Fruit fly (Drosophila melanogaster) whole organism, pupa: Measurements from ENCODE around the gene CG4872.

Experiments used
- CG10348 ChIP-seq: fragments of 200-800 bp; sonication (Bioruptor generic); IDR thresholded peaks from 2 replicates; pipeline ENCODE4 v1.3.6; 2022; ENCODE audit warnings: missing biosample characterization, missing genetic modification characterization
- CG12605 ChIP-seq: fragments of 200-800 bp; sonication (Bioruptor generic); IDR thresholded peaks from 2 replicates; pipeline ENCODE4 v1.3.6; 2022; ENCODE audit warnings: missing biosample characterization, missing genetic modification characterization
- CG13204 ChIP-seq: fragments of 200-800 bp; sonication (Bioruptor generic); optimal IDR thresholded peaks from 2 replicates; lab custom pipeline; 2018; ENCODE audit warnings: missing biosample characterization, mild to moderate bottlenecking, missing genetic modification characterization, moderate library complexity
- CG14655 ChIP-seq: fragments of 200-800 bp; sonication (Bioruptor generic); optimal IDR thresholded peaks from 3 replicates; lab custom pipeline; 2017; ENCODE audit warnings: mild to moderate bottlenecking, missing biosample characterization, missing genetic modification reagents, missing genetic modification characterization
- CG15710 ChIP-seq: fragments of 200-800 bp; sonication (Bioruptor generic); optimal IDR thresholded peaks from 2 replicates; lab custom pipeline; 2018; ENCODE audit warnings: missing biosample characterization, mild to moderate bottlenecking, missing genetic modification characterization, moderate library complexity
- CG17806 ChIP-seq: fragments of 200-800 bp; sonication (Bioruptor generic); optimal IDR thresholded peaks from 2 replicates; lab custom pipeline; 2018; ENCODE audit warnings: missing biosample characterization, mild to moderate bottlenecking, missing genetic modification characterization, moderate library complexity
- CG32121 ChIP-seq: fragments of 200-800 bp; sonication (Bioruptor generic); IDR thresholded peaks from 2 replicates; pipeline ENCODE4 v1.3.6; 2022; ENCODE audit warnings: missing biosample characterization, missing genetic modification characterization
- CG34367 ChIP-seq: fragments of 200-800 bp; sonication (Bioruptor generic); optimal IDR thresholded peaks from 2 replicates; lab custom pipeline; 2018; ENCODE audit warnings: missing biosample characterization, mild to moderate bottlenecking, missing genetic modification characterization
- CG4496 ChIP-seq: fragments of 200-800 bp; sonication (Bioruptor generic); IDR thresholded peaks from 3 replicates; pipeline ENCODE4 v1.3.6; 2022; ENCODE audit warnings: missing biosample characterization, missing genetic modification characterization
- CG8159 ChIP-seq: fragments of 200-800 bp; sonication (Bioruptor generic); optimal IDR thresholded peaks from 3 replicates; lab custom pipeline; 2018; ENCODE audit warnings: missing biosample characterization, mild to moderate bottlenecking, missing genetic modification characterization, moderate library complexity
- CG8301 ChIP-seq: fragments of 200-800 bp; sonication (Bioruptor generic); optimal IDR thresholded peaks from 2 replicates; lab custom pipeline; 2018; ENCODE audit warnings: missing biosample characterization, mild to moderate bottlenecking, missing genetic modification characterization
- CG9948 ChIP-seq: fragments of 200-800 bp; sonication (Bioruptor generic); optimal IDR thresholded peaks from 2 replicates; lab custom pipeline; 2018; ENCODE audit warnings: missing biosample characterization, mild to moderate bottlenecking, missing genetic modification characterization, moderate library complexity
- D1 ChIP-seq: fragments of 200-800 bp; sonication (Bioruptor generic); optimal IDR thresholded peaks from 2 replicates; lab custom pipeline; 2018; ENCODE audit warnings: missing biosample characterization, mild to moderate bottlenecking, missing genetic modification characterization, moderate library complexity
- EcR ChIP-seq: fragments of 200-800 bp; sonication (Bioruptor generic); optimal IDR thresholded peaks from 3 replicates; lab custom pipeline; 2019; ENCODE audit warnings: missing biosample characterization, missing genetic modification characterization, mild to moderate bottlenecking, moderate library complexity, missing genetic modification reagents
- Ets98B ChIP-seq: fragments of 200-800 bp; sonication (Bioruptor generic); IDR thresholded peaks from 2 replicates; pipeline ENCODE4 v1.3.6; 2022; ENCODE audit warnings: missing biosample characterization, missing genetic modification characterization
- Pif1A ChIP-seq: fragments of 200-800 bp; sonication (Bioruptor generic); optimal IDR thresholded peaks from 3 replicates; lab custom pipeline; 2016; ENCODE audit warnings: missing biosample characterization, missing genetic modification characterization
- Pif1B ChIP-seq: fragments of 200-800 bp; sonication (Bioruptor generic); optimal IDR thresholded peaks from 3 replicates; lab custom pipeline; 2016; ENCODE audit warnings: missing biosample characterization, missing genetic modification characterization
- Snoo ChIP-seq: fragments of 200-800 bp; sonication (Bioruptor generic); optimal IDR thresholded peaks from 3 replicates; lab custom pipeline; 2017; ENCODE audit warnings: missing biosample characterization, mild to moderate bottlenecking, missing genetic modification characterization, inconsistent platforms
- fd96Ca ChIP-seq: fragments of 200-800 bp; sonication (Bioruptor generic); IDR thresholded peaks from 3 replicates; pipeline ENCODE4 v1.3.6; 2022; ENCODE audit warnings: missing biosample characterization, missing genetic modification characterization
- gl ChIP-seq: fragments of 200-800 bp; sonication (Bioruptor generic); optimal IDR thresholded peaks from 2 replicates; lab custom pipeline; 2018; ENCODE audit warnings: missing biosample characterization, mild to moderate bottlenecking, missing genetic modification characterization
- rn ChIP-seq: fragments of 200-800 bp; sonication (Bioruptor generic); IDR thresholded peaks from 2 replicates; pipeline ENCODE4 v1.3.6; 2022; ENCODE audit warnings: missing biosample characterization, missing genetic modification characterization

Gene CG4872

dm6 chrX:16848978-16849377, 32.2 kb upstream of the CG4872 start:
- TF ChIP-seq CG8159 (peak; percentile 9), CG17806 (tag; lab: Kevin White, UChicago) (peak; percentile 4), Ets98B (peak; percentile 19; the same call in 1 of the 2 replicates), Pif1A (no peak), CG4496 (peak; percentile 43; the same call in 2 of the 3 replicates)

DNA sequence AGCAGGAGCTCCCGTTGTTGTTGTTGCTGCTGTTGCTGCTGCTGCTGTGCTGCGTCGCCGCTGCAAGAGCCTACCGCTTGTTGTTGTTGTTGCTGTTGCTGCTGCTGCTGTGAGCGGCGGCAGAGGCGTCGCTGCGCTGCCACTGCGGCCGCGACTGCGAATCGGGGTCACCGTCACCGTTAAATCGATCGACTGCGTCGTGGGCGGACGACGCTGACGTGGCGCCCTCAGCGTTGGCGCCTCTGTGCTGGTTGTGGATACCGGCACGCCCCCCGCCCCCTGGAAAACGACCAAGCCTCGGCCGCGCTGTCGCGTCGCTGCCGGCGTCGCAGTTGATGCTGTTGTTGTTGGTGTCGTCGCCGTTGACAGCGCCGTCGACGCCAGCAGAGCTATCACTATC, 31.6 kb upstream of the CG4872 start:
- TF ChIP-seq EcR (GFP tag; lab: Kevin White, UChicago), result no peak
- no peak for TF ChIP-seq CG17806 (tag; lab: Kevin White, UChicago)
- no peak for TF ChIP-seq CG10348 (GFP tag; lab: Robert Waterston, UW)
- TF ChIP-seq CG4496, result no peak
- no peak for TF ChIP-seq CG32121 (GFP tag; lab: Robert Waterston, UW)
- TF ChIP-seq Pif1B (GFP tag; lab: Kevin White, UChicago), result no peak
- TF ChIP-seq CG8159, result no peak
- no peak for TF ChIP-seq D1
- TF ChIP-seq CG15710 (tag; lab: Kevin White, UChicago), result no peak
- TF ChIP-seq Snoo (tag; lab: Kevin White, UChicago), result no peak
- no peak for TF ChIP-seq CG9948 (tag; lab: Kevin White, UChicago)
- no peak for TF ChIP-seq Ets98B

- TF ChIP-seq CG17806 (tag; lab: Kevin White, UChicago) (no peak), CG14655 (GFP tag; lab: Kevin White, UChicago) (peak; percentile 23), CG8301 (peak; percentile 26), EcR (GFP tag; lab: Kevin White, UChicago) (no peak), CG10348 (GFP tag; lab: Robert Waterston, UW) (no peak), CG8159 (no peak), CG15710 (tag; lab: Kevin White, UChicago) (no peak), fd96Ca (GFP tag; lab: Robert Waterston, UW) (no peak), CG4496 (no peak), Ets98B (no peak), CG12605 (GFP tag; lab: Robert Waterston, UW) (peak; percentile 14; the same call in 1 of the 2 replicates), D1 (no peak), CG9948 (tag; lab: Kevin White, UChicago) (no peak), CG13204 (GFP tag; lab: Kevin White, UChicago) (no peak), Pif1B (GFP tag; lab: Kevin White, UChicago) (no peak), rn (GFP tag; lab: Robert Waterston, UW) (no peak), Pif1A (peak; percentile 15), CG32121 (GFP tag; lab: Robert Waterston, UW) (peak; percentile 69)
Measured at dm6 chrX:16854746-16855145, 26.4 kb upstream of the CG4872 start.

dm6 chrX:16859732-16860131, 21.4 kb upstream of the CG4872 start:
- TF ChIP-seq CG8301 (peak; percentile 12), EcR (GFP tag; lab: Kevin White, UChicago) (no peak), Pif1A (no peak), D1 (no peak), CG8159 (peak; percentile 38), CG14655 (GFP tag; lab: Kevin White, UChicago) (peak; percentile 39), CG15710 (tag; lab: Kevin White, UChicago) (peak; percentile 16), CG17806 (tag; lab: Kevin White, UChicago) (no peak), CG9948 (tag; lab: Kevin White, UChicago) (peak; percentile 22)

dm6 chrX:16867622-16868021, 13.5 kb upstream of the CG4872 start:
- no peak for TF ChIP-seq Pif1B (GFP tag; lab: Kevin White, UChicago)
- TF ChIP-seq EcR (GFP tag; lab: Kevin White, UChicago), result no peak
- peak; percentile 33; the same call in 1 of the 2 replicates for TF ChIP-seq CG32121 (GFP tag; lab: Robert Waterston, UW)

dm6 chrX:16871808-16872207, 9.3 kb upstream of the CG4872 start:
- peak; percentile 68 for TF ChIP-seq Pif1B (GFP tag; lab: Kevin White, UChicago)
- peak; percentile 64 for TF ChIP-seq gl (tag; lab: Kevin White, UChicago)
- TF ChIP-seq CG4496, result peak; percentile 85
- TF ChIP-seq CG17806 (tag; lab: Kevin White, UChicago), result peak; percentile 75
- peak; percentile 53 for TF ChIP-seq Snoo (tag; lab: Kevin White, UChicago)
- peak; percentile 78 for TF ChIP-seq CG12605 (GFP tag; lab: Robert Waterston, UW)
- TF ChIP-seq Ets98B, result peak; percentile 85
- TF ChIP-seq CG14655 (GFP tag; lab: Kevin White, UChicago), result peak; percentile 82
- peak; percentile 80 for TF ChIP-seq CG34367
- TF ChIP-seq CG13204 (GFP tag; lab: Kevin White, UChicago), result peak; percentile 36
- peak; percentile 81 for TF ChIP-seq CG8159
- TF ChIP-seq D1, result peak; percentile 46
- TF ChIP-seq EcR (GFP tag; lab: Kevin White, UChicago), result no peak
- TF ChIP-seq Pif1A, result peak; percentile 79
- peak; percentile 75; the same call in 2 of the 3 replicates for TF ChIP-seq fd96Ca (GFP tag; lab: Robert Waterston, UW)
- peak; percentile 70 for TF ChIP-seq rn (GFP tag; lab: Robert Waterston, UW)
- no peak for TF ChIP-seq CG10348 (GFP tag; lab: Robert Waterston, UW)
- TF ChIP-seq CG8301, result peak; percentile 74
- TF ChIP-seq CG15710 (tag; lab: Kevin White, UChicago), result peak; percentile 84
- peak; percentile 80 for TF ChIP-seq CG9948 (tag; lab: Kevin White, UChicago)
- peak; percentile 58; the same call in 1 of the 2 replicates for TF ChIP-seq CG32121 (GFP tag; lab: Robert Waterston, UW)
